Worm (Caenorhabditis elegans): ENCODE measurements around the gene F56A11.6.

Gene F56A11.6

DNA sequence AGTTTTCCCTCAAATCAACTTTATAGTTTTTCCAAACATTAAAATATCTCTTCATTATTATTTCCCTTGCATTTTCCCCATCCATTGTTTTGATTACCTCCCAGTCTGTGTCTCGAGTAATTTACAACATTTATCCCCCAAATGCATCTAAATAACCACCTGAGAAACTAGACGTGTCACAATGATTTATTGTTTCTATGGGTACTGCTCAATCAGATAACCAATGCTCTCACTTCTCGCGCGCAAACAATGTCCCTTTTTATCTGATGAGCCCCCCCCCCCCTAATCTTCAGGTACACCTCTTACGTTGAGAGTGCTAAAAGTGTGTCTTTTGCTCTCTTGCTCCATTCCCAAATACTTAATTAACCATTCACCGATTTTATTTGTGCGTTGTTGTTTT, 28.0 kb downstream of the F56A11.6 start:
- TF ChIP-seq T22C8.4 (GFP tag; IDR thresholded peaks at IDR 0.05) (no peak), klf-2 (GFP tag; conservative IDR thresholded peaks at IDR 0.05) (no peak), tab-1 (GFP tag; IDR thresholded peaks at IDR 0.05) (no peak), ref-1 (GFP tag; conservative IDR thresholded peaks at IDR 0.05) (no peak), med-1 (GFP tag; optimal IDR thresholded peaks at IDR 0.05; ENCODE audit: insufficient read depth) (no peak), cog-1 (tag; optimal IDR thresholded peaks at IDR 0.05) (no peak), ztf-29 (GFP tag; IDR thresholded peaks at IDR 0.05) (no peak), ztf-23 (GFP tag; IDR thresholded peaks at IDR 0.05) (no peak), flt-1 (GFP tag; IDR thresholded peaks at IDR 0.05) (no peak)

DNA sequence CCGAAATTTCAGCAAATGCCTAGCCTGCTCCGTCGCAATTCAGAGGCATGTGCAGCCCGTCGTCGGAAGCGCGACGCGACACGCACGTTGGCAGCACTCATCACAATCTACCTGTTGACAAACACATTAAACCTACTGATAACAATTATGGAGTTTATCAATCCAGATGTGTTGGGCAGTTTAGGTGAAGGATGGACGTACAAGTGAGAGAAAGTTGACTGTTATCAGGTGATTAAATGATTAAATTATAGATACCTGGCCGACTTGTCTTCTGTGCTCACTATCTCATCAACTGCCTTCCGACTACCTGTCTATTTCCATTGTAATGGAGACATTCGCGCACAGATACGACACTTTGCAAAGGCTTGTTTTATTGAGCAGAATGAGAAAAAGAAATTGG, 30.1 kb downstream of the F56A11.6 start:
- TF ChIP-seq ztf-29 (GFP tag; IDR thresholded peaks at IDR 0.05) (no peak), ref-1 (GFP tag; conservative IDR thresholded peaks at IDR 0.05) (no peak), med-1 (GFP tag; optimal IDR thresholded peaks at IDR 0.05; ENCODE audit: insufficient read depth) (no peak), cog-1 (tag; optimal IDR thresholded peaks at IDR 0.05) (no peak), ztf-23 (GFP tag; IDR thresholded peaks at IDR 0.05) (no peak), T22C8.4 (GFP tag; IDR thresholded peaks at IDR 0.05) (no peak)

- TF ChIP-seq cog-1 (tag; optimal IDR thresholded peaks at IDR 0.05), result no peak
- no peak for TF ChIP-seq med-1 (GFP tag; optimal IDR thresholded peaks at IDR 0.05; ENCODE audit: insufficient read depth)
- no peak for TF ChIP-seq T22C8.4 (GFP tag; IDR thresholded peaks at IDR 0.05)
- TF ChIP-seq klf-2 (GFP tag; conservative IDR thresholded peaks at IDR 0.05), result no peak
- no peak for TF ChIP-seq ztf-23 (GFP tag; IDR thresholded peaks at IDR 0.05)
- TF ChIP-seq ztf-29 (GFP tag; IDR thresholded peaks at IDR 0.05), result no peak
- no peak for TF ChIP-seq tab-1 (GFP tag; IDR thresholded peaks at IDR 0.05)
Measured at ce11 chrIV:548000-548399, 34.0 kb downstream of the F56A11.6 start, which contains the start of gene F56A11.4. Gene F56A11.4, plus strand, starts transcription at chrIV:548300.

DNA sequence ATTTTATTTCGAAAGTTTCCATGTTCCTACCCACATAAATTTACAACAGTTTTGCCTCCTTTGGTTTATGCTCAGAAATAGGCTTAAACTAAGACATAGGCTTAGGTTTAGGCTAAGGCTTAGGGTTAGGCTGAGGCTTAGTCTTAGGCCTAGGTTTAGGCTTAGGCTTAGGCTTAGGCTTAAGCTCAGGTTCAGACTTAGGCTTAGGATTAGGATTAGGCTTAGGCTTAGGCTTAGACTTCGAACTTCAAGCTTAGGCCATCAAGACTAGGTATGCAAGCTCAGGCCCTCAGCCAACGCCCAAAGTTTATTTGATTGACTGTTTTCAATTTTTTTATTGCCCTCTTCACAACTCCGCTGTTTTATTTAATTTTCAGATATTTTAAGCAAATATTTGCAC, 36.2 kb downstream of the F56A11.6 start:
- no peak for TF ChIP-seq klf-2 (GFP tag; conservative IDR thresholded peaks at IDR 0.05)
- TF ChIP-seq ztf-23 (GFP tag; IDR thresholded peaks at IDR 0.05), result no peak
- TF ChIP-seq tab-1 (GFP tag; IDR thresholded peaks at IDR 0.05), result no peak
- TF ChIP-seq ztf-29 (GFP tag; IDR thresholded peaks at IDR 0.05), result no peak
- no peak for TF ChIP-seq med-1 (GFP tag; optimal IDR thresholded peaks at IDR 0.05; ENCODE audit: insufficient read depth)
- no peak for TF ChIP-seq flt-1 (GFP tag; IDR thresholded peaks at IDR 0.05)
- TF ChIP-seq T22C8.4 (GFP tag; IDR thresholded peaks at IDR 0.05), result no peak
- no peak for TF ChIP-seq cog-1 (tag; optimal IDR thresholded peaks at IDR 0.05)
- TF ChIP-seq ref-1 (GFP tag; conservative IDR thresholded peaks at IDR 0.05), result no peak

- TF ChIP-seq ref-1 (GFP tag; conservative IDR thresholded peaks at IDR 0.05), result no peak
- no peak for TF ChIP-seq ztf-29 (GFP tag; IDR thresholded peaks at IDR 0.05)
- no peak for TF ChIP-seq flt-1 (GFP tag; IDR thresholded peaks at IDR 0.05)
- no peak for TF ChIP-seq tab-1 (GFP tag; IDR thresholded peaks at IDR 0.05)
- no peak for TF ChIP-seq klf-2 (GFP tag; conservative IDR thresholded peaks at IDR 0.05)
- TF ChIP-seq ztf-23 (GFP tag; IDR thresholded peaks at IDR 0.05), result no peak
- TF ChIP-seq T22C8.4 (GFP tag; IDR thresholded peaks at IDR 0.05), result no peak
- no peak for TF ChIP-seq cog-1 (tag; optimal IDR thresholded peaks at IDR 0.05)
- no peak for TF ChIP-seq med-1 (GFP tag; optimal IDR thresholded peaks at IDR 0.05; ENCODE audit: insufficient read depth)
Measured at ce11 chrIV:531835-532234, 50.2 kb downstream of the F56A11.6 start, which contains the start of gene glt-7. Gene glt-7, plus strand, starts transcription at chrIV:532135.

All from whole organism, midembryonic.